Worm (Caenorhabditis elegans) whole organism, early embryonic: ENCODE results near the gene M70.2.

ENCODE experiments used
- B0310.2 ChIP-seq: sonication (generic microtip); optimal IDR thresholded peaks from 2 replicates; lab custom pipeline; 2016; ENCODE audit warnings: mild to moderate bottlenecking, missing genetic modification characterization, missing compliant biosample characterization
- aly-1 ChIP-seq: sonication (generic microtip); optimal IDR thresholded peaks from 2 replicates; lab custom pipeline; 2016; ENCODE audit warnings: missing genetic modification characterization, missing compliant biosample characterization
- ama-1 ChIP-seq: fragments of 150-350 bp; optimal IDR thresholded peaks from 2 replicates; lab custom pipeline; 2014
- ceh-13 ChIP-seq: fragments of 200-800 bp; sonication (Bioruptor generic); optimal IDR thresholded peaks from 2 replicates; lab custom pipeline; 2018; ENCODE audit warnings: mild to moderate bottlenecking, missing genetic modification characterization, missing compliant biosample characterization
- ceh-36 ChIP-seq: sonication (generic microtip); optimal IDR thresholded peaks from 2 replicates; lab custom pipeline; 2016; ENCODE audit warnings: missing genetic modification characterization, inconsistent platforms, missing compliant biosample characterization
- ets-7 ChIP-seq: sonication (generic microtip); optimal IDR thresholded peaks from 2 replicates; lab custom pipeline; 2016; ENCODE audit warnings: missing genotype, missing genetic modification characterization, missing compliant biosample characterization
- flt-1 ChIP-seq: fragments of 200-800 bp; sonication (Bioruptor generic); IDR thresholded peaks from 2 replicates; pipeline ENCODE4 v1.3.6; 2022; ENCODE audit warnings: missing genetic modification characterization, missing compliant biosample characterization
- hmbx-1 ChIP-seq: sonication (generic microtip); optimal IDR thresholded peaks from 2 replicates; lab custom pipeline; 2016; ENCODE audit warnings: mild to moderate bottlenecking, missing genetic modification characterization, missing compliant biosample characterization
- hnd-1 ChIP-seq: sonication (generic microtip); optimal IDR thresholded peaks from 2 replicates; lab custom pipeline; 2016; ENCODE audit warnings: missing genetic modification characterization, missing compliant biosample characterization
- pes-1 ChIP-seq: fragments of 200-800 bp; sonication (Bioruptor generic); IDR thresholded peaks from 2 replicates; pipeline ENCODE4 v1.3.6; 2022; ENCODE audit warnings: missing genetic modification reagents, missing genetic modification characterization, missing compliant biosample characterization
- scrt-1 ChIP-seq: fragments of 200-800 bp; sonication (Bioruptor generic); IDR thresholded peaks from 2 replicates; pipeline ENCODE4 v1.3.6; 2022; ENCODE audit warnings: missing genetic modification characterization, missing compliant biosample characterization
- tbx-37 ChIP-seq: fragments of 200-800 bp; sonication (Bioruptor generic); conservative IDR thresholded peaks from 2 replicates; pipeline ENCODE4 v1.3.6; 2022; ENCODE audit warnings: missing genetic modification reagents, missing genetic modification characterization, missing compliant biosample characterization
- tra-4 ChIP-seq: sonication (generic microtip); optimal IDR thresholded peaks from 2 replicates; lab custom pipeline; 2017; ENCODE audit warnings: missing genetic modification characterization, missing compliant biosample characterization

DNA sequence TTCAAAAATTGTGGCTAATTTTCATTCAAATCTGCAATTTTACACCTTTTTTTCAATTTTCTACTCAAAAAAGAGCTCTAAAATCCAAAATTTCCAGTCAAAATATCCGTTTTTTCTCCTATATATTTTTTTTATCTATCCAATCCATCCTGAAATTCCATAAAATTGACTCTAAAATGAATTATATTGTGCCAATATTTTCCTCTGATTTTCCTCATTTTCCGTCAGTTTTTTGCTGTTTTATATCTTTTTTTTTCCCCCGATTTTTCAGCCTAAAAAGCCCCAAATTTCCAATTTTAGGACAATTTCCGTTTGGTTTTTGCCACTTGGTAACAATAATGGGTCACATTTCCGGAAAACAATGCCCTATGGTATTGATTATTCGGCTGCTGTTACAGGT, 44.1 kb upstream of the M70.2 start, which contains the start of gene Y71G10AR.4:
- TF ChIP-seq flt-1 (GFP tag; lab: Robert Waterston, UW) (no peak), ama-1 (lab: Kevin White, UChicago) (no peak), tbx-37 (GFP tag; lab: Robert Waterston, UW) (no peak), ceh-13 (GFP tag; lab: Kevin White, UChicago) (no peak), hmbx-1 (tag; lab: Kevin White, UChicago) (no peak), hnd-1 (tag; lab: Kevin White, UChicago) (no peak), aly-1 (tag; lab: Kevin White, UChicago) (no peak), B0310.2 (no peak), tra-4 (no peak), pes-1 (no peak), ets-7 (tag; lab: Kevin White, UChicago) (no peak), scrt-1 (GFP tag; lab: Robert Waterston, UW) (no peak), ceh-36 (no peak)
